Fruit fly (Drosophila melanogaster): Measurements from ENCODE around the gene CG13694.

DNA sequence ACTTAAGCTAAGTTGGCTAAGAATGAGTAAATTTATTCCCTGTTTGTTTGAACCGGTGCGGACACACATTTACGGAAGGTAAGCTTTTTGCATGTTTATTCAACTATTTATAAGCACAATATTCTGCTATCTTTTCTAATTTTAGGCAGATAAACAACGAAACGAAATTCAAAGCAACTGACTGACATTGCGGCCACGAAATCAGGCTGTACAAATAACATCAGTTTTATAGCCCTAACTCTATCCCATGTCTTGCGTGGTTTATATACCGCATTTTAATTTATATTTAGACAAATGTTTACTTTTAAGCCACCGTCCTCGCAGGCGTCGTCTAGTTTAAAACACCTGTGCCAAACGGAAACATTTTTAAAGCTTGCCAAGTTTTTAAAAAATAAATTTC is 31.2 kb downstream of the CG13694 start:
- no peak for TF ChIP-seq Dll (optimal IDR thresholded peaks at IDR 0.05)
- TF ChIP-seq pan (optimal IDR thresholded peaks at IDR 0.05) = no peak
- no peak for TF ChIP-seq psq (optimal IDR thresholded peaks at IDR 0.05)
- no peak for TF ChIP-seq CG8478 (optimal IDR thresholded peaks at IDR 0.05)
- no peak for TF ChIP-seq EcR (GFP tag; optimal IDR thresholded peaks at IDR 0.05)

Data from whole organism.